Fruit fly (Drosophila melanogaster) whole organism, embryonic: ENCODE measurements around the gene snu.
A peak's percentile ranks its signal among the peaks of the same experiment; 100 is the strongest.

Experiments
- CG10147 ChIP-seq: fragments of 200-800 bp; sonication (Bioruptor generic); optimal IDR thresholded peaks from 2 replicates; lab custom pipeline; 2019; ENCODE audit warnings: missing biosample characterization, mild to moderate bottlenecking, missing genetic modification characterization, moderate library complexity
- CG10209 ChIP-seq: fragments of 200-800 bp; sonication (Bioruptor generic); optimal IDR thresholded peaks from 3 replicates; lab custom pipeline; 2017; ENCODE audit warnings: missing biosample characterization, mild to moderate bottlenecking, missing genetic modification characterization, missing genetic modification reagents
- CG10543 ChIP-seq: fragments of 200-800 bp; sonication (Bioruptor generic); optimal IDR thresholded peaks from 3 replicates; lab custom pipeline; 2017; ENCODE audit warnings: missing biosample characterization, mild to moderate bottlenecking, missing genetic modification characterization, moderate library complexity
- CG11723 ChIP-seq: fragments of 200-800 bp; sonication (Bioruptor generic); optimal IDR thresholded peaks from 2 replicates; lab custom pipeline; 2017; ENCODE audit warnings: missing biosample characterization, mild to moderate bottlenecking, missing genetic modification characterization
- CG12391 ChIP-seq: fragments of 200-800 bp; sonication (Bioruptor generic); optimal IDR thresholded peaks from 3 replicates; lab custom pipeline; 2018; ENCODE audit warnings: missing biosample characterization, mild to moderate bottlenecking, missing genetic modification characterization, moderate library complexity
- CG12769 ChIP-seq: fragments of 200-800 bp; sonication (Bioruptor generic); optimal IDR thresholded peaks from 2 replicates; lab custom pipeline; 2019; ENCODE audit warnings: missing biosample characterization, mild to moderate bottlenecking, missing genetic modification characterization, moderate library complexity
- CG13424 ChIP-seq: fragments of 200-800 bp; sonication (Bioruptor generic); optimal IDR thresholded peaks from 2 replicates; lab custom pipeline; 2019; ENCODE audit warnings: missing biosample characterization, mild to moderate bottlenecking, missing genetic modification characterization, moderate library complexity
- CG15601 ChIP-seq: fragments of 200-800 bp; sonication (Bioruptor generic); optimal IDR thresholded peaks from 3 replicates; lab custom pipeline; 2019; ENCODE audit warnings: missing biosample characterization, mild to moderate bottlenecking, missing genetic modification characterization, moderate library complexity
- CG16863 ChIP-seq: fragments of 200-800 bp; sonication (Bioruptor generic); optimal IDR thresholded peaks from 3 replicates; lab custom pipeline; 2016; ENCODE audit warnings: missing biosample characterization, missing genetic modification characterization
- CG18262 ChIP-seq: fragments of 200-800 bp; optimal IDR thresholded peaks from 3 replicates; lab custom pipeline; 2019; ENCODE audit warnings: missing biosample characterization, mild to moderate bottlenecking, missing genetic modification characterization, moderate library complexity
- CG2712 ChIP-seq: fragments of 200-800 bp; optimal IDR thresholded peaks from 3 replicates; lab custom pipeline; 2019; ENCODE audit warnings: missing biosample characterization, mild to moderate bottlenecking, missing genetic modification characterization, moderate library complexity
- CG30403 ChIP-seq: fragments of 200-800 bp; sonication (Bioruptor generic); optimal IDR thresholded peaks from 3 replicates; lab custom pipeline; 2016; ENCODE audit warnings: missing biosample characterization, missing genetic modification characterization
- CG3065 ChIP-seq: fragments of 200-800 bp; sonication (Bioruptor generic); optimal IDR thresholded peaks from 2 replicates; lab custom pipeline; 2016; ENCODE audit warnings: missing biosample characterization, missing genetic modification characterization
- CG31441 ChIP-seq: fragments of 200-800 bp; sonication (Bioruptor generic); IDR thresholded peaks from 2 replicates; pipeline ENCODE4 v1.3.6; 2022; ENCODE audit warnings: missing biosample characterization, missing genetic modification characterization
- CG3847 ChIP-seq: fragments of 200-800 bp; sonication (Bioruptor generic); IDR thresholded peaks from 2 replicates; pipeline ENCODE4 v1.3.6; 2022; ENCODE audit warnings: missing biosample characterization, missing genetic modification characterization
- CG6689 ChIP-seq: fragments of 200-800 bp; sonication (Bioruptor generic); IDR thresholded peaks from 2 replicates; pipeline ENCODE4 v1.3.6; 2022; ENCODE audit warnings: missing biosample characterization, missing genetic modification characterization
- CG7556 ChIP-seq: fragments of 200-800 bp; sonication (Bioruptor generic); optimal IDR thresholded peaks from 2 replicates; lab custom pipeline; 2017; ENCODE audit warnings: missing biosample characterization, mild to moderate bottlenecking, missing genetic modification characterization
- CG7839 ChIP-seq: fragments of 200-800 bp; sonication (Bioruptor generic); optimal IDR thresholded peaks from 3 replicates; lab custom pipeline; 2018; ENCODE audit warnings: missing biosample characterization, mild to moderate bottlenecking, missing genetic modification characterization, moderate library complexity
- CG8388 ChIP-seq: fragments of 200-800 bp; sonication (Bioruptor generic); optimal IDR thresholded peaks from 2 replicates; lab custom pipeline; 2019; ENCODE audit warnings: missing biosample characterization, mild to moderate bottlenecking, missing genetic modification characterization, moderate library complexity
- CG9437 ChIP-seq: fragments of 200-800 bp; sonication (Bioruptor generic); optimal IDR thresholded peaks from 2 replicates; lab custom pipeline; 2018; ENCODE audit warnings: missing biosample characterization, mild to moderate bottlenecking, missing genetic modification characterization
- CoRest ChIP-seq: fragments of 200-800 bp; sonication (Bioruptor generic); optimal IDR thresholded peaks from 3 replicates; lab custom pipeline; 2018; ENCODE audit warnings: missing biosample characterization, mild to moderate bottlenecking, missing genetic modification characterization, moderate library complexity
- D ChIP-seq, 2 experiments: fragments of 200-800 bp in 1 of 2; fragments of >200 bp in 1 of 2; sonication (Bioruptor generic) in 1 of 2; optimal IDR thresholded peaks; 2 replicates in 1 of 2; 3 replicates in 1 of 2; lab custom pipeline; 2017; ENCODE audit warnings: mild to moderate bottlenecking in 1 of 2, missing biosample characterization in 1 of 2, missing genetic modification characterization in 1 of 2, missing genetic modification reagents in 1 of 2
- D19A ChIP-seq: fragments of 200-800 bp; optimal IDR thresholded peaks from 3 replicates; lab custom pipeline; 2019; ENCODE audit warnings: missing biosample characterization, mild to moderate bottlenecking, missing genetic modification characterization, moderate library complexity
- Dfd ChIP-seq, 2 experiments: fragments of >200 bp; optimal IDR thresholded peaks; 2 replicates each; lab custom pipeline; 2017; ENCODE audit warnings: missing biosample characterization in 2 of 2, missing genetic modification characterization in 2 of 2
- Drgx ChIP-seq: fragments of 200-800 bp; sonication (Bioruptor generic); IDR thresholded peaks from 2 replicates; pipeline ENCODE4 v1.3.6; 2022; ENCODE audit warnings: missing biosample characterization, missing genetic modification characterization
- Gug ChIP-seq: fragments of 200-800 bp; sonication (Bioruptor generic); IDR thresholded peaks from 4 replicates; pipeline ENCODE4 v1.3.6; 2022; ENCODE audit warnings: missing biosample characterization, missing genetic modification characterization
- Hr51 ChIP-seq, 2 experiments: fragments of 200-800 bp; sonication (Bioruptor generic); optimal IDR thresholded peaks; 2 replicates in 1 of 2; 3 replicates in 1 of 2; lab custom pipeline; 2016 to 2018; ENCODE audit warnings: missing biosample characterization in 2 of 2, missing genetic modification characterization in 2 of 2, mild to moderate bottlenecking in 1 of 2, moderate library complexity in 1 of 2
- Myb ChIP-seq: fragments of 200-800 bp; sonication (Bioruptor generic); optimal IDR thresholded peaks from 2 replicates; lab custom pipeline; 2016; ENCODE audit warnings: missing biosample characterization, missing genetic modification characterization
- NFAT ChIP-seq: fragments of 200-800 bp; sonication (Bioruptor generic); IDR thresholded peaks from 2 replicates; pipeline ENCODE4 v1.3.6; 2022; ENCODE audit warnings: missing biosample characterization, missing genetic modification characterization
- Oli ChIP-seq: fragments of 200-800 bp; sonication (Bioruptor generic); optimal IDR thresholded peaks from 2 replicates; lab custom pipeline; 2018; ENCODE audit warnings: missing biosample characterization, mild to moderate bottlenecking, missing genetic modification characterization, moderate library complexity
- Pdp1 ChIP-seq, 2 experiments: fragments of 200-800 bp; sonication (Bioruptor generic); optimal IDR thresholded peaks; 3 replicates each; lab custom pipeline; 2016; ENCODE audit warnings: missing biosample characterization in 2 of 2, missing genetic modification characterization in 2 of 2, mild to moderate bottlenecking in 1 of 2, moderate library complexity in 1 of 2
- Sox100B ChIP-seq: fragments of 200-800 bp; sonication (Bioruptor generic); optimal IDR thresholded peaks from 3 replicates; lab custom pipeline; 2018; ENCODE audit warnings: missing biosample characterization, mild to moderate bottlenecking, missing genetic modification characterization
- abd-A ChIP-seq: fragments of 200-800 bp; sonication (Bioruptor generic); optimal IDR thresholded peaks from 3 replicates; lab custom pipeline; 2019; ENCODE audit warnings: missing biosample characterization, mild to moderate bottlenecking, missing genetic modification characterization, moderate library complexity
- az2 ChIP-seq: fragments of 200-800 bp; sonication (Bioruptor generic); optimal IDR thresholded peaks from 3 replicates; lab custom pipeline; 2016; ENCODE audit warnings: missing biosample characterization, missing genetic modification characterization
- bsh ChIP-seq, 2 experiments: fragments of 200-800 bp; sonication (Bioruptor generic); optimal IDR thresholded peaks; 2 replicates each; lab custom pipeline; 2017 to 2018; ENCODE audit warnings: mild to moderate bottlenecking in 2 of 2, missing biosample characterization in 2 of 2, missing genetic modification characterization in 2 of 2, moderate library complexity in 1 of 2
- cas ChIP-seq: fragments of 200-800 bp; sonication (Bioruptor generic); IDR thresholded peaks from 2 replicates; pipeline ENCODE4 v1.3.6; 2022; ENCODE audit warnings: missing biosample characterization, missing genetic modification characterization
- crol ChIP-seq: fragments of 200-800 bp; sonication (Bioruptor generic); IDR thresholded peaks from 2 replicates; pipeline ENCODE4 v1.3.6; 2022; ENCODE audit warnings: missing biosample characterization, missing genetic modification characterization
- dmrt99B ChIP-seq: fragments of 200-800 bp; sonication (Bioruptor generic); optimal IDR thresholded peaks from 2 replicates; lab custom pipeline; 2018; ENCODE audit warnings: missing biosample characterization, mild to moderate bottlenecking, missing genetic modification characterization, moderate library complexity
- eve ChIP-seq, 2 experiments: fragments of >200 bp; optimal IDR thresholded peaks; 2 replicates each; lab custom pipeline; 2017; ENCODE audit warnings: missing biosample characterization in 2 of 2, missing genetic modification characterization in 2 of 2
- h ChIP-seq: fragments of >200 bp; optimal IDR thresholded peaks from 2 replicates; lab custom pipeline; 2017
- ind ChIP-seq: fragments of 200-800 bp; sonication (Bioruptor generic); optimal IDR thresholded peaks from 3 replicates; lab custom pipeline; 2016; ENCODE audit warnings: missing biosample characterization, missing genetic modification characterization
- lmd ChIP-seq: fragments of 200-800 bp; sonication (Bioruptor generic); IDR thresholded peaks from 2 replicates; pipeline ENCODE4 v1.3.6; 2022; ENCODE audit warnings: missing biosample characterization, missing genetic modification characterization
- lola ChIP-seq, 3 experiments: fragments of >200 bp in 2 of 3; fragments of 200-800 bp in 1 of 3; sonication (Bioruptor generic) in 1 of 3; optimal IDR thresholded peaks; 2 replicates each; lab custom pipeline; 2017 to 2019; ENCODE audit warnings: missing biosample characterization in 3 of 3, missing genetic modification characterization in 3 of 3, mild to moderate bottlenecking in 1 of 3, moderate library complexity in 1 of 3
- nmo ChIP-seq: fragments of 200-800 bp; sonication (Bioruptor generic); optimal IDR thresholded peaks from 2 replicates; lab custom pipeline; 2018; ENCODE audit warnings: missing biosample characterization, mild to moderate bottlenecking, missing genetic modification characterization, moderate library complexity
- phol ChIP-seq: fragments of 200-800 bp; sonication (Bioruptor generic); optimal IDR thresholded peaks from 3 replicates; lab custom pipeline; 2018; ENCODE audit warnings: missing biosample characterization, mild to moderate bottlenecking, missing genetic modification characterization, moderate library complexity
- sna ChIP-seq: fragments of 200-800 bp; sonication (Bioruptor generic); IDR thresholded peaks from 2 replicates; pipeline ENCODE4 v1.3.6; 2022; ENCODE audit warnings: missing biosample characterization, missing genetic modification characterization; ENCODE audit not compliant: partially characterized antibody
- sob ChIP-seq: fragments of 200-800 bp; sonication (Bioruptor generic); IDR thresholded peaks from 2 replicates; pipeline ENCODE4 v1.3.6; 2022; ENCODE audit warnings: missing biosample characterization, missing genetic modification characterization

snu gene

dm6 chr3R:28629186-28629979 is 45.5 kb upstream of the snu start:
- peak; percentile 41 for TF ChIP-seq Sox100B (GFP tag; lab: Kevin White, UChicago)
- no peak for TF ChIP-seq Gug (GFP tag; lab: Robert Waterston, UW)
- peak; percentile 13 for TF ChIP-seq CG12391 (tag; lab: Kevin White, UChicago)
- TF ChIP-seq sob (GFP tag; lab: Robert Waterston, UW), result no peak
- TF ChIP-seq NFAT (GFP tag; lab: Robert Waterston, UW), result no peak
- TF ChIP-seq CG12769, result peak; percentile 11
- peak; percentile 9 for TF ChIP-seq az2
- TF ChIP-seq CG11723, result peak; percentile 11
- TF ChIP-seq Dfd (GFP tag; optimal IDR thresholded peaks at IDR 0.05; lab: Kevin White, UChicago), result no peak
- TF ChIP-seq Hr51 (GFP tag; optimal IDR thresholded peaks at IDR 0.05; lab: Kevin White, UChicago), result peak in 1 of 2 experiments; percentile 22
- TF ChIP-seq CG18262 (tag; lab: Kevin White, UChicago), result peak; percentile 63
- TF ChIP-seq CG8388 (GFP tag; lab: Kevin White, UChicago), result peak; percentile 2
- TF ChIP-seq Myb, result no peak
- no peak for TF ChIP-seq CG16863
- TF ChIP-seq abd-A (tag; lab: Kevin White, UChicago), result peak; percentile 18
- 0 out of 2 replicates have a peak, but pooled peaks have one; percentile 18 for TF ChIP-seq Drgx (GFP tag; lab: Robert Waterston, UW)
- TF ChIP-seq CG9437 (GFP tag; lab: Kevin White, UChicago), result peak; percentile 15
- TF ChIP-seq phol (tag; lab: Kevin White, UChicago), result peak; percentile 39
- peak; percentile 1 for TF ChIP-seq CG15601
- peak; percentile 47 for TF ChIP-seq dmrt99B
- peak in 1 of 2 experiments; percentile 85 for TF ChIP-seq Pdp1 (GFP tag; optimal IDR thresholded peaks at IDR 0.05; lab: Kevin White, UChicago)
- TF ChIP-seq crol, result peak; percentile 62
- peak; percentile 9 for TF ChIP-seq CG3065 (GFP tag; lab: Kevin White, UChicago)
- peak; percentile 1 for TF ChIP-seq CG10209 (GFP tag; lab: Kevin White, UChicago)
- no peak for TF ChIP-seq lmd (GFP tag; lab: Robert Waterston, UW)
- peak; percentile 18 for TF ChIP-seq Oli (tag; lab: Kevin White, UChicago)
- TF ChIP-seq CG30403 (GFP tag; lab: Kevin White, UChicago), result peak; percentile 20
- no peak for TF ChIP-seq sna (GFP tag; lab: Robert Waterston, UW)
- TF ChIP-seq CG7556 (GFP tag; lab: Kevin White, UChicago), result peak; percentile 27
- no peak for TF ChIP-seq CG3847 (GFP tag; lab: Robert Waterston, UW)
- TF ChIP-seq bsh (GFP tag; optimal IDR thresholded peaks at IDR 0.05; lab: Kevin White, UChicago), result peak in 1 of 2 experiments; percentile 22
- TF ChIP-seq nmo (GFP tag; lab: Kevin White, UChicago), result peak; percentile 39
- 0 out of 2 replicates have a peak, but pooled peaks have one; percentile 22 for TF ChIP-seq CG6689 (GFP tag; lab: Robert Waterston, UW)
- TF ChIP-seq ind (GFP tag; lab: Kevin White, UChicago), result no peak
- TF ChIP-seq D (optimal IDR thresholded peaks at IDR 0.05; lab: Kevin White, UChicago), result no peak
- TF ChIP-seq D (GFP tag; optimal IDR thresholded peaks at IDR 0.05; lab: Kevin White, UChicago), result peak; percentile 45
- peak; percentile 32 for TF ChIP-seq CoRest (tag; lab: Kevin White, UChicago)
- peak; percentile 35 for TF ChIP-seq CG2712 (tag; lab: Kevin White, UChicago)
- no peak for TF ChIP-seq CG10543 (GFP tag; lab: Kevin White, UChicago)
- TF ChIP-seq D19A (tag; lab: Kevin White, UChicago), result peak; percentile 29
- no peak for TF ChIP-seq CG10147 (GFP tag; lab: Kevin White, UChicago)
- no peak for TF ChIP-seq cas (GFP tag; lab: Robert Waterston, UW)
- peak; percentile 23 for TF ChIP-seq CG13424
- TF ChIP-seq CG7839, result peak; percentile 43
- TF ChIP-seq h (lab: Kevin White, UChicago), result no peak
- peak in 1 of 3 experiments; percentile 30 for TF ChIP-seq lola (GFP tag; optimal IDR thresholded peaks at IDR 0.05; lab: Kevin White, UChicago)
- peak; percentile 52; the same call in 1 of the 2 replicates for TF ChIP-seq CG31441
- TF ChIP-seq eve (GFP tag; optimal IDR thresholded peaks at IDR 0.05; lab: Kevin White, UChicago), result peak in 1 of 2 experiments; percentile 29
